Fruit fly (Drosophila melanogaster): ENCODE results near the gene CG34174.
A peak's percentile ranks its signal among the peaks of the same experiment; 100 is the strongest.

The CG34174 gene

DNA sequence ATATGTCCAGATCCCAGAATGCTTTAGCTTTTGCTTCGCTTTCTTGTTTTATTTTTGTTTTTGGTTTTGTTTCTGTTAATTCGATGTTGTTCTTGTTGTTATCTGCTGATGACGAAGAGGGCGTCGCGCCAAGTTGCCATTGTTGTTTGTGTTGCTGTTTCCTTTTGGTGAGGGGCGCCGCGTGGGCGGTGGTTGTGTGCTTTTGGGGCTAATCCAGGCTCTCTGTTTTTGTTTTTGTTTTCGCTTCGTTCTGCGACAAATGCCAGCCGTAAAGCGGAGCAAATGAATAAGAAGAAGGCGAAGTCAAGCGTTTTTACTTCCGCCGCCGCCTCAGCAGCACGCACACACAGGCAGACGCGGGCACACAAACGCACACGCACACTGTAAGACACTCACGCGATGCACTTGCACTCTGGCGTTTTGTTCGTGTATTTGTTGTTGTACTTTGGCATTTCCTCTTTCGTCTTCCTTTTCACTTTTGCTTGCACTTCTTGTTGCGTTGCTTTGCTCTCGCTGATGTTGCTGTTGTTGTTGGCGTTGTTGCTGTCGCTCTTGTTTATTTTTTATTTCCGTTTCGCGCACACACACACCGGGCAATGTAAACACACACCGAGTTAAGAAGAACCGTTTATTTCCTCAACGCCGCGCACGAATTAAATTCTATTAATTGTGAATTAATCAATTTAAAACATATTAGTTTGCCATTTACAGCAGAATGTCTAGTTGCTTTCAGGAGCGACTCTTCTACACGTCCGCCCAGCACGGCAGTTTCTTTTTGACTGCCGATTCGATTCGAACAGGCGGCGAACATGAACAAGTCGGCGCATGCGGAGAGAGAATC lies 35.9 kb upstream of the CG34174 start, which contains the start of gene aop (continued):
- no peak for TF ChIP-seq CG3065 (GFP tag; optimal IDR thresholded peaks at IDR 0.05)
- peak; percentile 7 for TF ChIP-seq dmrt99B (tag; optimal IDR thresholded peaks at IDR 0.05)
- TF ChIP-seq CG4730 (GFP tag; IDR thresholded peaks at IDR 0.05), result no peak
- peak; percentile 8 for TF ChIP-seq CG17186 (GFP tag; optimal IDR thresholded peaks at IDR 0.05)
- peak; percentile 57 for TF ChIP-seq CG13894 (tag; optimal IDR thresholded peaks at IDR 0.05)
- TF ChIP-seq CG6689 (GFP tag; IDR thresholded peaks at IDR 0.05), result no peak
- peak; percentile 13 for TF ChIP-seq CG2116 (GFP tag; optimal IDR thresholded peaks at IDR 0.05)
- TF ChIP-seq CG12155 (GFP tag; optimal IDR thresholded peaks at IDR 0.05), result peak; percentile 42
- no peak for TF ChIP-seq CG12236 (GFP tag; optimal IDR thresholded peaks at IDR 0.05)
- TF ChIP-seq HmgD (GFP tag; optimal IDR thresholded peaks at IDR 0.05), result no peak
- no peak for TF ChIP-seq sug (tag; optimal IDR thresholded peaks at IDR 0.05)
- TF ChIP-seq al (GFP tag; IDR thresholded peaks at IDR 0.05), result no peak
- no peak for TF ChIP-seq maf-S (GFP tag; optimal IDR thresholded peaks at IDR 0.05)
- TF ChIP-seq en (GFP tag; optimal IDR thresholded peaks at IDR 0.05), result no peak
- TF ChIP-seq CoRest (tag; optimal IDR thresholded peaks at IDR 0.05), result no peak
- no peak for TF ChIP-seq CG10147 (GFP tag; optimal IDR thresholded peaks at IDR 0.05)
- TF ChIP-seq CG10366 (GFP tag; IDR thresholded peaks at IDR 0.05), result no peak
- peak; percentile 67; the same call in 1 of the 4 replicates for TF ChIP-seq chinmo (GFP tag; IDR thresholded peaks at IDR 0.05; ENCODE audit: partially characterized antibody)
- peak; percentile 30; the same call in 1 of the 2 replicates for TF ChIP-seq tna (GFP tag; IDR thresholded peaks at IDR 0.05; ENCODE audit: partially characterized antibody)
- peak; percentile 7 for TF ChIP-seq CG15011 (GFP tag; optimal IDR thresholded peaks at IDR 0.05)
- TF ChIP-seq NfI (GFP tag; optimal IDR thresholded peaks at IDR 0.05), result peak; percentile 28
- no peak for TF ChIP-seq Optix (GFP tag; IDR thresholded peaks at IDR 0.05)
- TF ChIP-seq CG31441 (GFP tag; IDR thresholded peaks at IDR 0.05), result peak; percentile 33; the same call in 1 of the 2 replicates
- TF ChIP-seq CG3838 (GFP tag; optimal IDR thresholded peaks at IDR 0.05), result peak; percentile 39
- no peak for TF ChIP-seq gt (GFP tag; IDR thresholded peaks at IDR 0.05)
- TF ChIP-seq slp2 (GFP tag; optimal IDR thresholded peaks at IDR 0.05), result no peak
- TF ChIP-seq ERR (GFP tag; optimal IDR thresholded peaks at IDR 0.05), result no peak
- TF ChIP-seq nmo (GFP tag; optimal IDR thresholded peaks at IDR 0.05), result peak; percentile 6
- TF ChIP-seq CG11560 (tag; IDR thresholded peaks at IDR 0.05), result no peak
- peak; percentile 72 for TF ChIP-seq pros (GFP tag; optimal IDR thresholded peaks at IDR 0.05)
- no peak for TF ChIP-seq da (GFP tag; optimal IDR thresholded peaks at IDR 0.05)
- TF ChIP-seq CHES-1-like (GFP tag; optimal IDR thresholded peaks at IDR 0.05), result peak; percentile 40
- TF ChIP-seq gro (GFP tag; optimal IDR thresholded peaks at IDR 0.05), result peak; percentile 71
- TF ChIP-seq lola (GFP tag; optimal IDR thresholded peaks at IDR 0.05), result no peak
- TF ChIP-seq CG6813 (GFP tag; optimal IDR thresholded peaks at IDR 0.05), result peak; percentile 11
- TF ChIP-seq E2f1 (GFP tag; IDR thresholded peaks at IDR 0.05), result no peak
- TF ChIP-seq mld (GFP tag; IDR thresholded peaks at IDR 0.05; ENCODE audit: partially characterized antibody), result no peak
- TF ChIP-seq grau (tag; optimal IDR thresholded peaks at IDR 0.05), result no peak
- TF ChIP-seq ftz-f1 (GFP tag; optimal IDR thresholded peaks at IDR 0.05), result no peak
- TF ChIP-seq Fer1 (GFP tag; optimal IDR thresholded peaks at IDR 0.05), result peak; percentile 49
- TF ChIP-seq mam (GFP tag; optimal IDR thresholded peaks at IDR 0.05), result no peak
- no peak for TF ChIP-seq H2.0 (GFP tag; IDR thresholded peaks at IDR 0.05)
- peak; percentile 32; the same call in 1 of the 2 replicates for TF ChIP-seq amos (GFP tag; IDR thresholded peaks at IDR 0.05; ENCODE audit: partially characterized antibody)
- TF ChIP-seq CG1529 (GFP tag; optimal IDR thresholded peaks at IDR 0.05), result peak; percentile 9
- peak; percentile 20 for TF ChIP-seq CG18619 (GFP tag; optimal IDR thresholded peaks at IDR 0.05)
- TF ChIP-seq odd (GFP tag; optimal IDR thresholded peaks at IDR 0.05), result peak; percentile 53
- no peak for TF ChIP-seq B-H1 (GFP tag; IDR thresholded peaks at IDR 0.05)
- peak; percentile 22 for TF ChIP-seq CG12391 (tag; optimal IDR thresholded peaks at IDR 0.05)
- TF ChIP-seq CG7556 (GFP tag; optimal IDR thresholded peaks at IDR 0.05), result peak; percentile 13

All from whole organism, embryonic.